Fruit fly (Drosophila melanogaster) whole organism, prepupa: ENCODE data around the gene p130CAS.

Experiments
- Blimp-1 ChIP-seq: fragments of 200-800 bp; sonication (Bioruptor generic); optimal IDR thresholded peaks from 3 replicates; lab custom pipeline; 2017; ENCODE audit warnings: missing biosample characterization, missing genetic modification characterization, mild to moderate bottlenecking, moderate library complexity, missing genetic modification reagents
- CG10631 ChIP-seq: fragments of 200-800 bp; sonication (Bioruptor generic); optimal IDR thresholded peaks from 2 replicates; lab custom pipeline; 2016; ENCODE audit warnings: missing biosample characterization, missing genetic modification characterization
- CG10669 ChIP-seq: fragments of 200-800 bp; sonication (Bioruptor generic); optimal IDR thresholded peaks from 3 replicates; lab custom pipeline; 2018; ENCODE audit warnings: missing biosample characterization, mild to moderate bottlenecking, missing genetic modification characterization, moderate library complexity
- CG11294 ChIP-seq: fragments of 200-800 bp; sonication (Bioruptor generic); IDR thresholded peaks from 2 replicates; pipeline ENCODE4 v1.3.6; 2022; ENCODE audit warnings: missing biosample characterization, missing genetic modification characterization
- CG11762 ChIP-seq: fragments of 200-800 bp; sonication (Bioruptor generic); optimal IDR thresholded peaks from 3 replicates; lab custom pipeline; 2016; ENCODE audit warnings: missing biosample characterization, missing genetic modification characterization; ENCODE audit not compliant: insufficient read depth
- CG11902 ChIP-seq: fragments of 200-800 bp; sonication (Bioruptor generic); optimal IDR thresholded peaks from 3 replicates; lab custom pipeline; 2016; ENCODE audit warnings: missing biosample characterization, missing genetic modification characterization
- CG15336 ChIP-seq: fragments of 200-800 bp; sonication (Bioruptor generic); IDR thresholded peaks from 2 replicates; pipeline ENCODE4 v1.3.6; 2022; ENCODE audit warnings: missing biosample characterization, missing genetic modification characterization
- CG1621 ChIP-seq: fragments of 200-800 bp; sonication (Bioruptor generic); optimal IDR thresholded peaks from 3 replicates; lab custom pipeline; 2018; ENCODE audit warnings: missing biosample characterization, mild to moderate bottlenecking, missing genetic modification characterization
- CG16779 ChIP-seq: fragments of 200-800 bp; sonication (Bioruptor generic); optimal IDR thresholded peaks from 3 replicates; lab custom pipeline; 2017; ENCODE audit warnings: missing biosample characterization, mild to moderate bottlenecking, missing genetic modification characterization
- CG3032 ChIP-seq: fragments of 200-800 bp; optimal IDR thresholded peaks from 2 replicates; lab custom pipeline; 2019; ENCODE audit warnings: missing biosample characterization, mild to moderate bottlenecking, missing genetic modification characterization, moderate library complexity
- CG31627 ChIP-seq: fragments of 200-800 bp; sonication (Bioruptor generic); optimal IDR thresholded peaks from 3 replicates; lab custom pipeline; 2016; ENCODE audit warnings: missing biosample characterization, missing genetic modification characterization
- CG3919 ChIP-seq: fragments of 200-800 bp; sonication (Bioruptor generic); optimal IDR thresholded peaks from 3 replicates; lab custom pipeline; 2016; ENCODE audit warnings: missing biosample characterization, missing genetic modification characterization
- CG4318 ChIP-seq: fragments of 200-800 bp; sonication (Bioruptor generic); optimal IDR thresholded peaks from 3 replicates; lab custom pipeline; 2017; ENCODE audit warnings: missing biosample characterization, mild to moderate bottlenecking, missing genetic modification characterization
- CG6163 ChIP-seq: fragments of 200-800 bp; sonication (Bioruptor generic); IDR thresholded peaks from 3 replicates; pipeline ENCODE4 v1.3.6; 2022; ENCODE audit warnings: missing biosample characterization, missing genetic modification characterization
- CG6792 ChIP-seq: fragments of 200-800 bp; sonication (Bioruptor generic); optimal IDR thresholded peaks from 3 replicates; lab custom pipeline; 2016; ENCODE audit warnings: missing biosample characterization, missing genetic modification characterization
- CG6808 ChIP-seq: fragments of 200-800 bp; sonication (Bioruptor generic); optimal IDR thresholded peaks from 3 replicates; lab custom pipeline; 2017; ENCODE audit warnings: missing biosample characterization, missing genetic modification characterization, mild to moderate bottlenecking, moderate library complexity, missing genetic modification reagents
- CG6854 ChIP-seq: fragments of 200-800 bp; sonication (Bioruptor generic); optimal IDR thresholded peaks from 2 replicates; lab custom pipeline; 2017; ENCODE audit warnings: missing biosample characterization, mild to moderate bottlenecking, missing genetic modification characterization
- CG7368 ChIP-seq: fragments of 200-800 bp; sonication (Bioruptor generic); optimal IDR thresholded peaks from 3 replicates; lab custom pipeline; 2016; ENCODE audit warnings: missing biosample characterization, missing genetic modification characterization
- CG8119 ChIP-seq: fragments of 200-800 bp; sonication (Bioruptor generic); IDR thresholded peaks from 3 replicates; pipeline ENCODE4 v1.3.6; 2022; ENCODE audit warnings: missing biosample characterization, missing genetic modification characterization
- CG8319 ChIP-seq: fragments of 200-800 bp; sonication (Bioruptor generic); optimal IDR thresholded peaks from 3 replicates; lab custom pipeline; 2016; ENCODE audit warnings: missing biosample characterization, missing genetic modification characterization
- CG8632 ChIP-seq: fragments of 200-800 bp; sonication (Bioruptor generic); optimal IDR thresholded peaks from 3 replicates; lab custom pipeline; 2016; ENCODE audit warnings: missing biosample characterization, missing genetic modification characterization
- CG9139 ChIP-seq: fragments of 200-800 bp; sonication (Bioruptor generic); optimal IDR thresholded peaks from 3 replicates; lab custom pipeline; 2017; ENCODE audit warnings: missing biosample characterization, mild to moderate bottlenecking, missing genetic modification characterization
- Eip78C ChIP-seq: fragments of 200-800 bp; sonication (Bioruptor generic); peaks from one replicate; lab custom pipeline; 2016; ENCODE audit warnings: missing biosample characterization, missing genetic modification characterization
- Eip93F ChIP-seq: fragments of 200-800 bp; sonication (Bioruptor generic); optimal IDR thresholded peaks from 2 replicates; lab custom pipeline; 2016; ENCODE audit warnings: missing biosample characterization, mild to moderate bottlenecking, missing genetic modification characterization
- Ets21C ChIP-seq: fragments of 200-800 bp; sonication (Bioruptor generic); optimal IDR thresholded peaks from 3 replicates; lab custom pipeline; 2016; ENCODE audit warnings: missing biosample characterization, missing genetic modification characterization
- Ets96B ChIP-seq: fragments of 200-800 bp; optimal IDR thresholded peaks from 2 replicates; lab custom pipeline; 2019; ENCODE audit warnings: missing biosample characterization, mild to moderate bottlenecking, missing genetic modification characterization, moderate library complexity
- Gug ChIP-seq: fragments of 200-800 bp; sonication (Bioruptor generic); IDR thresholded peaks from 2 replicates; pipeline ENCODE4 v1.3.6; 2022; ENCODE audit warnings: missing biosample characterization, missing genetic modification characterization
- Hr4 ChIP-seq: fragments of 200-800 bp; sonication (Bioruptor generic); optimal IDR thresholded peaks from 3 replicates; lab custom pipeline; 2016; ENCODE audit warnings: missing biosample characterization, missing genetic modification characterization
- Met ChIP-seq: fragments of 200-800 bp; sonication (Bioruptor generic); optimal IDR thresholded peaks from 3 replicates; lab custom pipeline; 2016; ENCODE audit warnings: missing biosample characterization, missing genetic modification characterization
- OdsH ChIP-seq: fragments of 200-800 bp; sonication (Bioruptor generic); optimal IDR thresholded peaks from 3 replicates; lab custom pipeline; 2016; ENCODE audit warnings: missing biosample characterization, missing genetic modification characterization
- Smox ChIP-seq: fragments of 200-800 bp; sonication (Bioruptor generic); optimal IDR thresholded peaks from 3 replicates; lab custom pipeline; 2016; ENCODE audit warnings: missing biosample characterization, missing genetic modification characterization
- Sox102F ChIP-seq: fragments of 200-800 bp; sonication (Bioruptor generic); optimal IDR thresholded peaks from 2 replicates; lab custom pipeline; 2016; ENCODE audit warnings: missing biosample characterization, mild to moderate bottlenecking, missing genetic modification characterization
- Sox15 ChIP-seq: fragments of 200-800 bp; sonication (Bioruptor generic); optimal IDR thresholded peaks from 3 replicates; lab custom pipeline; 2016; ENCODE audit warnings: missing biosample characterization, missing genetic modification characterization
- cyc ChIP-seq: fragments of 200-800 bp; sonication (Bioruptor generic); optimal IDR thresholded peaks from 3 replicates; lab custom pipeline; 2016; ENCODE audit warnings: missing biosample characterization, missing genetic modification characterization
- dac ChIP-seq: fragments of 200-800 bp; sonication (Bioruptor generic); optimal IDR thresholded peaks from 2 replicates; lab custom pipeline; 2017; ENCODE audit warnings: missing biosample characterization, mild to moderate bottlenecking, missing genetic modification characterization
- dsx ChIP-seq: fragments of 200-800 bp; optimal IDR thresholded peaks from 3 replicates; lab custom pipeline; 2019; ENCODE audit warnings: missing biosample characterization, mild to moderate bottlenecking, missing genetic modification characterization, moderate library complexity; ENCODE audit not compliant: poor library complexity, severe bottlenecking
- esn ChIP-seq: fragments of 200-800 bp; sonication (Bioruptor generic); optimal IDR thresholded peaks from 2 replicates; lab custom pipeline; 2016; ENCODE audit warnings: missing biosample characterization, mild to moderate bottlenecking, missing genetic modification characterization, moderate library complexity
- fd59A ChIP-seq: fragments of 200-800 bp; sonication (Bioruptor generic); optimal IDR thresholded peaks from 2 replicates; lab custom pipeline; 2017; ENCODE audit warnings: missing biosample characterization, mild to moderate bottlenecking, missing genetic modification characterization, missing genetic modification reagents
- fd85E ChIP-seq: fragments of 200-800 bp; sonication (Bioruptor generic); optimal IDR thresholded peaks from 3 replicates; lab custom pipeline; 2016; ENCODE audit warnings: missing biosample characterization, missing genetic modification characterization
- fkh ChIP-seq: fragments of 200-800 bp; sonication (Bioruptor generic); optimal IDR thresholded peaks from 3 replicates; lab custom pipeline; 2017; ENCODE audit warnings: missing biosample characterization, mild to moderate bottlenecking, missing genetic modification characterization, moderate library complexity
- net ChIP-seq: fragments of 200-800 bp; sonication (Bioruptor generic); optimal IDR thresholded peaks from 3 replicates; lab custom pipeline; 2016; ENCODE audit warnings: missing biosample characterization, missing genetic modification characterization
- pdm3 ChIP-seq: fragments of 200-800 bp; sonication (Bioruptor generic); optimal IDR thresholded peaks from 3 replicates; lab custom pipeline; 2016; ENCODE audit warnings: missing biosample characterization, missing genetic modification characterization
- salr ChIP-seq, 2 experiments: fragments of 200-800 bp; sonication (Bioruptor generic); optimal IDR thresholded peaks; 3 replicates each; lab custom pipeline; 2016 to 2018; ENCODE audit warnings: missing biosample characterization in 2 of 2, missing genetic modification characterization in 2 of 2, mild to moderate bottlenecking in 1 of 2
- spab ChIP-seq: fragments of 200-800 bp; sonication (Bioruptor generic); optimal IDR thresholded peaks from 2 replicates; lab custom pipeline; 2017; ENCODE audit warnings: missing biosample characterization, mild to moderate bottlenecking, missing genetic modification characterization, missing genetic modification reagents
- ss ChIP-seq, 2 experiments: fragments of 200-800 bp; sonication (Bioruptor generic); optimal IDR thresholded peaks; 2 replicates in 1 of 2; 3 replicates in 1 of 2; lab custom pipeline; 2017 to 2018; ENCODE audit warnings: mild to moderate bottlenecking in 2 of 2, missing biosample characterization in 2 of 2, missing genetic modification characterization in 2 of 2, moderate library complexity in 1 of 2
- svp ChIP-seq: fragments of 200-800 bp; sonication (Bioruptor generic); peaks from one replicate; lab custom pipeline; 2016; ENCODE audit warnings: missing biosample characterization, missing genetic modification characterization
- vri ChIP-seq: fragments of 200-800 bp; sonication (Bioruptor generic); optimal IDR thresholded peaks from 3 replicates; lab custom pipeline; 2016; ENCODE audit warnings: missing biosample characterization, mild to moderate bottlenecking, missing genetic modification characterization

The p130CAS gene

DNA sequence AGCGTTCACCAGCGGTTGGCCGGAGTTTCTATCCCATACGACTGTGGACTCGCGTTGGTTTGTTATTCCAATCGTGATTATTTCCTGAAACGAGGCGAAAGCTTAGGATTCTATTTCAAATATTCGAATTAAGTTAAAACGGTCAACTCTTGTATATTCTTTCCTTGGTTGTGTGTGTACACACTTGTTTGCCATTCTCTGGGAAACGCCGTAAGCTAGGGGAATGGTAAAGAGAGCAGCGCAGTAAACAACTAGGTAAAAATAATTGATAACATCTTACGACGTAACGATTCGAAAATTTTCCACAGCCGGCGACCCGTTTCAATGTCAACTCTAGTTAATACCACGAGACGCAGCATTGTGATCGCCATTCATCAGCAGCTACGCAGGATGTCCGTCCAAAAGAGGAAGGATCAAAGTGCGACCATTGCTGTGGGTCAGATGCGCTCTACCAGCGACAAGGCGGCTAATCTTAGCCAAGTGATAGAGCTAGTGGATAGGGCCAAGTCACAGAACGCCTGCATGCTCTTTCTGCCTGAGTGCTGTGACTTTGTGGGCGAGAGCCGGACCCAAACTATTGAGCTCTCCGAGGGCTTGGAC is 51.0 kb downstream of the p130CAS start, which contains the start of gene NitFhit:
NitFhit (plus strand) TSS at position 195 of the 600 bp plus-strand sequence.
- no peak for TF ChIP-seq CG8632 (GFP tag; lab: Kevin White, UChicago)
- peak; percentile 74 for TF ChIP-seq svp (GFP tag; lab: Kevin White, UChicago)
- peak in 1 of 2 experiments; percentile 46 for TF ChIP-seq ss (GFP tag; optimal IDR thresholded peaks at IDR 0.05; lab: Kevin White, UChicago)
- TF ChIP-seq fkh = peak; percentile 71
- no peak for TF ChIP-seq CG10631
- peak; percentile 14 for TF ChIP-seq CG6808 (GFP tag; lab: Kevin White, UChicago)

dm6 chr3L:205723-206284 is 53.1 kb downstream of the p130CAS start, which contains the start of the genes Gk1 and CG13876:
Gene Gk1, minus strand, starts transcription at chr3L:205844.
Gene CG13876, plus strand, starts transcription at chr3L:206134.
- peak; percentile 90 for TF ChIP-seq CG6854 (GFP tag; lab: Kevin White, UChicago)
- no peak for TF ChIP-seq Hr4 (GFP tag; lab: Kevin White, UChicago)
- TF ChIP-seq fkh = peak; percentile 99
- TF ChIP-seq CG11294 = peak; percentile 89
- TF ChIP-seq Smox (GFP tag; lab: Kevin White, UChicago) = no peak
- peak; percentile 97 for TF ChIP-seq dsx
- peak; percentile 93 for TF ChIP-seq esn (GFP tag; lab: Kevin White, UChicago)
- TF ChIP-seq Eip78C = peak; percentile 98
- TF ChIP-seq CG11902 (GFP tag; lab: Kevin White, UChicago) = peak; percentile 73
- TF ChIP-seq cyc (GFP tag; lab: Kevin White, UChicago) = peak; percentile 80
- peak; percentile 90 for TF ChIP-seq dac (GFP tag; lab: Kevin White, UChicago)
- no peak for TF ChIP-seq CG7368 (GFP tag; lab: Kevin White, UChicago)
- TF ChIP-seq OdsH = no peak
- TF ChIP-seq Gug (GFP tag; lab: Robert Waterston, UW) = peak; percentile 94
- no peak for TF ChIP-seq Sox102F (GFP tag; lab: Kevin White, UChicago)
- TF ChIP-seq CG4318 (GFP tag; lab: Kevin White, UChicago) = no peak
- TF ChIP-seq fd85E = peak; percentile 42
- TF ChIP-seq CG15336 (GFP tag; lab: Robert Waterston, UW) = peak; percentile 98
- TF ChIP-seq CG10669 = peak; percentile 94
- no peak for TF ChIP-seq Met (GFP tag; lab: Kevin White, UChicago)
- peak; percentile 85 for TF ChIP-seq fd59A
- TF ChIP-seq pdm3 (GFP tag; lab: Kevin White, UChicago) = no peak
- TF ChIP-seq ss (GFP tag; optimal IDR thresholded peaks at IDR 0.05; lab: Kevin White, UChicago) = peak; percentile 95 to 97
- TF ChIP-seq CG3032 (tag; lab: Kevin White, UChicago) = peak; percentile 98
- no peak for TF ChIP-seq CG8319 (GFP tag; lab: Kevin White, UChicago)
- peak in 1 of 2 experiments; percentile 89 for TF ChIP-seq salr (GFP tag; optimal IDR thresholded peaks at IDR 0.05; lab: Kevin White, UChicago)
- TF ChIP-seq Sox15 (GFP tag; lab: Kevin White, UChicago) = peak; percentile 83
- TF ChIP-seq CG11762 (GFP tag; lab: Kevin White, UChicago) = peak; percentile 91
- peak; percentile 84 for TF ChIP-seq Blimp-1
- peak; percentile 92 for TF ChIP-seq CG1621 (tag; lab: Kevin White, UChicago)
- TF ChIP-seq CG9139 (GFP tag; lab: Kevin White, UChicago) = peak; percentile 96
- peak; percentile 97 for TF ChIP-seq CG8119
- peak; percentile 95 for TF ChIP-seq CG16779 (tag; lab: Kevin White, UChicago)
- peak; percentile 96 for TF ChIP-seq CG8632 (GFP tag; lab: Kevin White, UChicago)
- TF ChIP-seq Ets21C (GFP tag; lab: Kevin White, UChicago) = no peak
- no peak for TF ChIP-seq CG6808 (GFP tag; lab: Kevin White, UChicago)
- TF ChIP-seq Ets96B (tag; lab: Kevin White, UChicago) = peak; percentile 98
- peak; percentile 75 for TF ChIP-seq CG31627 (GFP tag; lab: Kevin White, UChicago)
- peak; percentile 92 for TF ChIP-seq CG6792 (GFP tag; lab: Kevin White, UChicago)
- TF ChIP-seq Eip93F = peak; percentile 91
- peak; percentile 94 for TF ChIP-seq CG3919 (GFP tag; lab: Kevin White, UChicago)
- peak; percentile 90 for TF ChIP-seq spab (GFP tag; lab: Kevin White, UChicago)
- TF ChIP-seq net (GFP tag; lab: Kevin White, UChicago) = peak; percentile 94
- peak; percentile 97 for TF ChIP-seq CG6163 (GFP tag; lab: Robert Waterston, UW)
- peak; percentile 92 for TF ChIP-seq vri (GFP tag; lab: Kevin White, UChicago)
